Fruit fly (Drosophila melanogaster) whole organism, pupa: ENCODE data around the gene Cad96Cb.

ENCODE experiments used
- CG13204 ChIP-seq: fragments of 200-800 bp; sonication (Bioruptor generic); optimal IDR thresholded peaks from 2 replicates; lab custom pipeline; 2018; ENCODE audit warnings: missing biosample characterization, mild to moderate bottlenecking, missing genetic modification characterization, moderate library complexity
- CG15710 ChIP-seq: fragments of 200-800 bp; sonication (Bioruptor generic); optimal IDR thresholded peaks from 2 replicates; lab custom pipeline; 2018; ENCODE audit warnings: missing biosample characterization, mild to moderate bottlenecking, missing genetic modification characterization, moderate library complexity
- CG17806 ChIP-seq: fragments of 200-800 bp; sonication (Bioruptor generic); optimal IDR thresholded peaks from 2 replicates; lab custom pipeline; 2018; ENCODE audit warnings: missing biosample characterization, mild to moderate bottlenecking, missing genetic modification characterization, moderate library complexity
- CG32121 ChIP-seq: fragments of 200-800 bp; sonication (Bioruptor generic); IDR thresholded peaks from 2 replicates; pipeline ENCODE4 v1.3.6; 2022; ENCODE audit warnings: missing biosample characterization, missing genetic modification characterization
- CG8301 ChIP-seq: fragments of 200-800 bp; sonication (Bioruptor generic); optimal IDR thresholded peaks from 2 replicates; lab custom pipeline; 2018; ENCODE audit warnings: missing biosample characterization, mild to moderate bottlenecking, missing genetic modification characterization
- CG9948 ChIP-seq: fragments of 200-800 bp; sonication (Bioruptor generic); optimal IDR thresholded peaks from 2 replicates; lab custom pipeline; 2018; ENCODE audit warnings: missing biosample characterization, mild to moderate bottlenecking, missing genetic modification characterization, moderate library complexity
- D1 ChIP-seq: fragments of 200-800 bp; sonication (Bioruptor generic); optimal IDR thresholded peaks from 2 replicates; lab custom pipeline; 2018; ENCODE audit warnings: missing biosample characterization, mild to moderate bottlenecking, missing genetic modification characterization, moderate library complexity
- EcR ChIP-seq: fragments of 200-800 bp; sonication (Bioruptor generic); optimal IDR thresholded peaks from 3 replicates; lab custom pipeline; 2019; ENCODE audit warnings: missing biosample characterization, missing genetic modification characterization, mild to moderate bottlenecking, moderate library complexity, missing genetic modification reagents
- Pif1B ChIP-seq: fragments of 200-800 bp; sonication (Bioruptor generic); optimal IDR thresholded peaks from 3 replicates; lab custom pipeline; 2016; ENCODE audit warnings: missing biosample characterization, missing genetic modification characterization

dm6 chr3R:25181424-25181823 is 50.7 kb downstream of the Cad96Cb start:
- TF ChIP-seq D1 (tag; lab: Kevin White, UChicago) (no peak), CG9948 (no peak), CG32121 (GFP tag; lab: Robert Waterston, UW) (no peak), CG13204 (no peak), CG8301 (no peak), CG15710 (tag; lab: Kevin White, UChicago) (no peak), CG17806 (tag; lab: Kevin White, UChicago) (no peak), Pif1B (GFP tag; lab: Kevin White, UChicago) (no peak), EcR (GFP tag; lab: Kevin White, UChicago) (no peak)
